Worm (Caenorhabditis elegans) whole organism, L3 larva: ENCODE measurements around the gene C07G1.7.

Experiments used
- R02D3.7 ChIP-seq: fragments of 150-350 bp; optimal IDR thresholded peaks from 2 replicates; lab custom pipeline; 2014; ENCODE audit warnings: missing biosample characterization, missing genetic modification characterization
- ZK546.5 ChIP-seq: sonication (generic microtip); optimal IDR thresholded peaks from 2 replicates; lab custom pipeline; 2017; ENCODE audit warnings: missing biosample characterization, missing genetic modification characterization
- aly-2 ChIP-seq: fragments of 150-350 bp; optimal IDR thresholded peaks from 2 replicates; lab custom pipeline; 2014; ENCODE audit warnings: missing biosample characterization, missing genetic modification characterization
- ceh-16 ChIP-seq: sonication (generic microtip); optimal IDR thresholded peaks from 2 replicates; lab custom pipeline; 2017; ENCODE audit warnings: missing biosample characterization, missing genetic modification characterization
- ceh-28 ChIP-seq: fragments of 150-350 bp; optimal IDR thresholded peaks from 2 replicates; lab custom pipeline; 2014; ENCODE audit warnings: missing biosample characterization, missing genetic modification reagents, missing genetic modification characterization
- ceh-82 ChIP-seq: fragments of 150-350 bp; optimal IDR thresholded peaks from 2 replicates; lab custom pipeline; 2014; ENCODE audit warnings: missing biosample characterization, missing genetic modification characterization
- ceh-9 ChIP-seq: sonication (generic microtip); optimal IDR thresholded peaks from 2 replicates; lab custom pipeline; 2018; ENCODE audit warnings: missing biosample characterization, missing genetic modification characterization
- daf-12 ChIP-seq: fragments of 150-350 bp; optimal IDR thresholded peaks from 2 replicates; lab custom pipeline; 2014; ENCODE audit warnings: missing biosample characterization, missing genetic modification reagents, missing genetic modification characterization
- egl-27 ChIP-seq: sonication (generic microtip); optimal IDR thresholded peaks from 4 replicates; lab custom pipeline; 2017; ENCODE audit warnings: missing biosample characterization, missing genetic modification reagents, missing genetic modification characterization
- egl-5 ChIP-seq: fragments of 150-350 bp; optimal IDR thresholded peaks from 2 replicates; lab custom pipeline; 2017; ENCODE audit warnings: missing biosample characterization, missing genetic modification reagents, missing genetic modification characterization, inconsistent platforms
- elt-1 ChIP-seq: fragments of 150-350 bp; optimal IDR thresholded peaks from 2 replicates; lab custom pipeline; 2014; ENCODE audit warnings: missing biosample characterization, missing genetic modification characterization
- elt-2 ChIP-seq: sonication (generic microtip); optimal IDR thresholded peaks from 2 replicates; lab custom pipeline; 2016; ENCODE audit warnings: missing genetic modification reagents, mild to moderate bottlenecking, missing genetic modification characterization, missing compliant biosample characterization
- elt-3 ChIP-seq, 3 experiments: fragments of 150-350 bp in 1 of 3; sonication (generic microtip) in 2 of 3; optimal IDR thresholded peaks; 2 replicates in 2 of 3; 4 replicates in 1 of 3; lab custom pipeline; 2014 to 2017; ENCODE audit warnings: missing biosample characterization in 3 of 3, missing genetic modification characterization in 3 of 3
- eor-1 ChIP-seq, 2 experiments: fragments of 150-350 bp; optimal IDR thresholded peaks; 2 replicates each; lab custom pipeline; 2014 to 2018; ENCODE audit warnings: missing biosample characterization in 2 of 2, missing genetic modification characterization in 2 of 2
- fkh-10 ChIP-seq: sonication (generic microtip); optimal IDR thresholded peaks from 2 replicates; lab custom pipeline; 2017; ENCODE audit warnings: missing biosample characterization, missing genetic modification reagents, missing genetic modification characterization
- fkh-2 ChIP-seq: fragments of 150-350 bp; optimal IDR thresholded peaks from 2 replicates; lab custom pipeline; 2014; ENCODE audit warnings: missing biosample characterization, missing genetic modification reagents, missing genetic modification characterization
- fos-1 ChIP-seq: fragments of 150-350 bp; optimal IDR thresholded peaks from 2 replicates; lab custom pipeline; 2014; ENCODE audit warnings: missing biosample characterization, missing genetic modification characterization
- hmg-11 ChIP-seq: sonication (generic microtip); optimal IDR thresholded peaks from 2 replicates; lab custom pipeline; 2016; ENCODE audit warnings: missing genetic modification characterization, missing compliant biosample characterization
- lin-15B ChIP-seq: fragments of 150-350 bp; optimal IDR thresholded peaks from 2 replicates; lab custom pipeline; 2014; ENCODE audit warnings: missing biosample characterization, missing genetic modification characterization
- lin-39 ChIP-seq: fragments of 150-350 bp; optimal IDR thresholded peaks from 2 replicates; lab custom pipeline; 2018; ENCODE audit warnings: missing biosample characterization, missing genetic modification reagents, missing genetic modification characterization
- lsy-12 ChIP-seq: sonication (generic microtip); optimal IDR thresholded peaks from 2 replicates; lab custom pipeline; 2016; ENCODE audit warnings: mild to moderate bottlenecking, missing genetic modification characterization, missing compliant biosample characterization
- nfya-1 ChIP-seq: sonication (generic microtip); optimal IDR thresholded peaks from 2 replicates; lab custom pipeline; 2017; ENCODE audit warnings: missing genetic modification characterization, mild to moderate bottlenecking, missing compliant biosample characterization, antibody characterized with exemption, moderate library complexity; ENCODE audit not compliant: insufficient read depth
- nhr-11 ChIP-seq: fragments of 150-350 bp; optimal IDR thresholded peaks from 2 replicates; lab custom pipeline; 2014; ENCODE audit warnings: missing biosample characterization, missing genetic modification characterization
- nhr-12 ChIP-seq: fragments of 150-350 bp; optimal IDR thresholded peaks from 2 replicates; lab custom pipeline; 2014; ENCODE audit warnings: missing biosample characterization, missing genetic modification characterization
- nhr-23 ChIP-seq: fragments of 150-350 bp; optimal IDR thresholded peaks from 2 replicates; lab custom pipeline; 2014; ENCODE audit warnings: missing biosample characterization, missing genetic modification reagents, missing genetic modification characterization
- nhr-28 ChIP-seq: fragments of 150-350 bp; optimal IDR thresholded peaks from 2 replicates; lab custom pipeline; 2014; ENCODE audit warnings: missing biosample characterization, missing genetic modification characterization
- nhr-43 ChIP-seq: sonication (generic microtip); optimal IDR thresholded peaks from 2 replicates; lab custom pipeline; 2016; ENCODE audit warnings: mild to moderate bottlenecking, missing genetic modification characterization, missing compliant biosample characterization; ENCODE audit not compliant: poor library complexity, severe bottlenecking
- nhr-67 ChIP-seq: fragments of 150-350 bp; optimal IDR thresholded peaks from 2 replicates; lab custom pipeline; 2014; ENCODE audit warnings: missing biosample characterization, missing genetic modification characterization
- nhr-76 ChIP-seq: fragments of 150-350 bp; sonication (generic microtip); optimal IDR thresholded peaks from 5 replicates; lab custom pipeline; 2014; ENCODE audit warnings: missing biosample characterization, missing genetic modification characterization
- nhr-77 ChIP-seq: fragments of 150-350 bp; optimal IDR thresholded peaks from 2 replicates; lab custom pipeline; 2014; ENCODE audit warnings: missing biosample characterization, missing genetic modification characterization
- pha-4 ChIP-seq: fragments of 150-350 bp; optimal IDR thresholded peaks from 2 replicates; lab custom pipeline; 2014; ENCODE audit warnings: missing biosample characterization, missing genetic modification reagents, missing genetic modification characterization
- skn-1 ChIP-seq: fragments of 150-350 bp; optimal IDR thresholded peaks from 2 replicates; lab custom pipeline; 2014; ENCODE audit warnings: missing biosample characterization, missing genetic modification characterization
- snpc-4 ChIP-seq: fragments of 150-350 bp; optimal IDR thresholded peaks from 2 replicates; lab custom pipeline; 2014; ENCODE audit warnings: missing biosample characterization, missing genetic modification characterization
- tbx-2 ChIP-seq: sonication (generic microtip); optimal IDR thresholded peaks from 2 replicates; lab custom pipeline; 2016; ENCODE audit warnings: mild to moderate bottlenecking, missing genetic modification characterization, missing compliant biosample characterization
- unc-39 ChIP-seq: sonication (generic microtip); optimal IDR thresholded peaks from 4 replicates; lab custom pipeline; 2017; ENCODE audit warnings: missing biosample characterization, missing genetic modification characterization
- unc-62 ChIP-seq: fragments of 150-350 bp; sonication (generic microtip); optimal IDR thresholded peaks from 4 replicates; lab custom pipeline; 2014; ENCODE audit warnings: missing biosample characterization, missing genetic modification reagents, missing genetic modification characterization
- ztf-11 ChIP-seq: fragments of 150-350 bp; optimal IDR thresholded peaks from 2 replicates; lab custom pipeline; 2014; ENCODE audit warnings: missing biosample characterization, missing genetic modification characterization

Gene C07G1.7

ce11 chrIV:8206314-8206713 is 5.3 kb downstream of the C07G1.7 start, which contains the start of gene svh-1:
Gene svh-1, plus strand, starts transcription at chrIV:8206614.
- no peak for TF ChIP-seq ceh-16 (tag; lab: Kevin White, UChicago)
- no peak for TF ChIP-seq ceh-9 (tag; lab: Kevin White, UChicago)
- no peak for TF ChIP-seq fkh-2 (tag; lab: Kevin White, UChicago)
- no peak for TF ChIP-seq ceh-28 (tag; lab: Kevin White, UChicago)
- TF ChIP-seq ztf-11 (tag; lab: Kevin White, UChicago): no peak
- no peak for TF ChIP-seq nhr-67 (tag; lab: Kevin White, UChicago)
- no peak for TF ChIP-seq skn-1
- TF ChIP-seq lin-15B (tag; lab: Kevin White, UChicago): no peak
- no peak for TF ChIP-seq nhr-11
- TF ChIP-seq fos-1 (tag; lab: Kevin White, UChicago): no peak
- TF ChIP-seq nhr-77 (tag; lab: Kevin White, UChicago): no peak
- no peak for TF ChIP-seq elt-2 (tag; lab: Kevin White, UChicago)
- TF ChIP-seq aly-2 (tag; lab: Kevin White, UChicago): no peak
- no peak for TF ChIP-seq egl-5 (tag; lab: Kevin White, UChicago)
- TF ChIP-seq unc-62: no peak
- no peak for TF ChIP-seq eor-1 (tag; optimal IDR thresholded peaks at IDR 0.05; lab: Kevin White, UChicago)
- no peak for TF ChIP-seq nhr-76
- no peak for TF ChIP-seq egl-27 (tag; lab: Kevin White, UChicago)
- TF ChIP-seq, all 47 proteins: peak for 0

ce11 chrIV:8205272-8206098 is 6.2 kb downstream of the C07G1.7 start, which contains the start of gene hgrs-1:
Gene hgrs-1, minus strand, starts transcription at chrIV:8206048.
- no peak for TF ChIP-seq tbx-2 (tag; lab: Kevin White, UChicago)
- TF ChIP-seq hmg-11 (tag; lab: Kevin White, UChicago): peak; percentile 62
- TF ChIP-seq nhr-43: no peak
- no peak for TF ChIP-seq nhr-76
- TF ChIP-seq lsy-12: no peak
- TF ChIP-seq nhr-11: no peak
- TF ChIP-seq pha-4 (tag; lab: Kevin White, UChicago): no peak
- TF ChIP-seq nhr-12 (tag; lab: Kevin White, UChicago): no peak
- TF ChIP-seq nfya-1 (tag; lab: Kevin White, UChicago): peak; percentile 76
- TF ChIP-seq lin-39 (tag; lab: Kevin White, UChicago): no peak
- TF ChIP-seq elt-3 (tag; optimal IDR thresholded peaks at IDR 0.05; lab: Kevin White, UChicago): no peak
- peak; percentile 32 for TF ChIP-seq snpc-4 (tag; lab: Kevin White, UChicago)
- peak; percentile 38 for TF ChIP-seq lin-15B (tag; lab: Kevin White, UChicago)
- peak; percentile 8 for TF ChIP-seq elt-2 (tag; lab: Kevin White, UChicago)
- peak; percentile 36 for TF ChIP-seq ceh-28 (tag; lab: Kevin White, UChicago)

ce11 chrIV:8203555-8203954 is 8.1 kb downstream of the C07G1.7 start:
- TF ChIP-seq egl-5 (tag; lab: Kevin White, UChicago) (no peak), nhr-12 (tag; lab: Kevin White, UChicago) (no peak), tbx-2 (tag; lab: Kevin White, UChicago) (no peak), ZK546.5 (tag; lab: Kevin White, UChicago) (no peak), nhr-28 (no peak), elt-2 (tag; lab: Kevin White, UChicago) (no peak), skn-1 (no peak), hmg-11 (tag; lab: Kevin White, UChicago) (no peak), daf-12 (tag; lab: Kevin White, UChicago) (no peak), aly-2 (tag; lab: Kevin White, UChicago) (no peak), ceh-28 (tag; lab: Kevin White, UChicago) (no peak), nhr-43 (no peak), R02D3.7 (no peak), snpc-4 (tag; lab: Kevin White, UChicago) (no peak), nhr-76 (no peak), lin-39 (tag; lab: Kevin White, UChicago) (no peak), ceh-82 (tag; lab: Kevin White, UChicago) (no peak)
- TF ChIP-seq, all 47 proteins: peak for 0

ce11 chrIV:8201133-8201532 is 10.5 kb downstream of the C07G1.7 start, which contains the start of gene glrx-22:
Gene glrx-22, minus strand, starts transcription at chrIV:8201233.
- TF ChIP-seq elt-3 (tag; optimal IDR thresholded peaks at IDR 0.05; lab: Kevin White, UChicago): no peak
- TF ChIP-seq pha-4 (tag; lab: Kevin White, UChicago): no peak
- TF ChIP-seq lsy-12: no peak
- no peak for TF ChIP-seq nhr-77 (tag; lab: Kevin White, UChicago)
- TF ChIP-seq unc-62: no peak
- no peak for TF ChIP-seq ZK546.5 (tag; lab: Kevin White, UChicago)
- TF ChIP-seq eor-1 (tag; optimal IDR thresholded peaks at IDR 0.05; lab: Kevin White, UChicago): no peak
- no peak for TF ChIP-seq elt-1 (tag; lab: Kevin White, UChicago)
- TF ChIP-seq aly-2 (tag; lab: Kevin White, UChicago): no peak
- TF ChIP-seq lin-15B (tag; lab: Kevin White, UChicago): no peak
- TF ChIP-seq nhr-12 (tag; lab: Kevin White, UChicago): no peak
- no peak for TF ChIP-seq nfya-1 (tag; lab: Kevin White, UChicago)
- TF ChIP-seq nhr-43: no peak
- no peak for TF ChIP-seq fkh-10
- no peak for TF ChIP-seq unc-39
- no peak for TF ChIP-seq nhr-23 (tag; lab: Kevin White, UChicago)
